Worm (Caenorhabditis elegans): ENCODE measurements around the gene col-12.

DNA sequence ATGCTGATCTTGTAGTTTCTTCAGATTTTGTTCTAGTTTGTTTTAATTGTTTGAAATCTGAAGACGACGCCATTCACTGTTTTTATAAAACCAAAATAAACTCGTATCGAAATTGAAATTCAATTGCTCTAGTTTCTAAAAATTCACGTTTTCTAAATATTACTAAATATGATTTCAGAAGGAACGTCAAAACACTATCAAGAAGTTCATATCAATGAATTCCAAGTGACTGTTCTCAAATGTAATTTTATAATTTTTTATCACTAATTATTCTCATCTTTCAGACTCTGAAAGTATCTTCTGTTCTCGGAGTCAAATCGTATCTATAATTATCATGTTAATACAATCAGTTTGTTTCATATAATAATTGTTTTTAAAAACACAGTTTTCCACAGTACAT is 15.7 kb upstream of the col-12 start, which contains the start of gene snf-10:
- TF ChIP-seq klf-2 (GFP tag; conservative IDR thresholded peaks at IDR 0.05) (no peak), ref-1 (GFP tag; conservative IDR thresholded peaks at IDR 0.05) (no peak), cog-1 (tag; optimal IDR thresholded peaks at IDR 0.05) (no peak), tab-1 (GFP tag; IDR thresholded peaks at IDR 0.05) (no peak), ztf-29 (GFP tag; IDR thresholded peaks at IDR 0.05) (no peak), med-1 (GFP tag; optimal IDR thresholded peaks at IDR 0.05; ENCODE audit: insufficient read depth) (no peak), flt-1 (GFP tag; IDR thresholded peaks at IDR 0.05) (no peak), T22C8.4 (GFP tag; IDR thresholded peaks at IDR 0.05) (no peak)
